Worm (Caenorhabditis elegans) whole organism, late embryonic: ENCODE results near the gene C42D4.18.

ENCODE experiments used
- C08G9.2 ChIP-seq: sonication (generic microtip); optimal IDR thresholded peaks from 2 replicates; lab custom pipeline; 2016; ENCODE audit warnings: mild to moderate bottlenecking, missing genetic modification characterization, moderate library complexity, missing compliant biosample characterization
- K09A11.1 ChIP-seq: sonication (generic microtip); optimal IDR thresholded peaks from 2 replicates; lab custom pipeline; 2017; ENCODE audit warnings: antibody characterized with exemption, mild to moderate bottlenecking, missing genetic modification characterization, missing compliant biosample characterization; ENCODE audit not compliant: insufficient read depth
- Y22D7AL.16 ChIP-seq: sonication (generic microtip); optimal IDR thresholded peaks from 2 replicates; lab custom pipeline; 2016; ENCODE audit warnings: missing genetic modification characterization, missing compliant biosample characterization
- ama-1 ChIP-seq: fragments of 150-350 bp; optimal IDR thresholded peaks from 2 replicates; lab custom pipeline; 2014
- ceh-14 ChIP-seq: sonication (generic microtip); optimal IDR thresholded peaks from 2 replicates; lab custom pipeline; 2016; ENCODE audit warnings: missing genotype, missing genetic modification characterization, missing compliant biosample characterization
- ceh-18 ChIP-seq: sonication (generic microtip); optimal IDR thresholded peaks from 2 replicates; lab custom pipeline; 2016; ENCODE audit warnings: missing genetic modification characterization, missing compliant biosample characterization
- ceh-19 ChIP-seq: fragments of 200-800 bp; sonication (Bioruptor generic); optimal IDR thresholded peaks from 2 replicates; lab custom pipeline; 2018; ENCODE audit warnings: mild to moderate bottlenecking, missing genetic modification characterization, missing compliant biosample characterization
- ceh-2 ChIP-seq: sonication (generic microtip); optimal IDR thresholded peaks from 2 replicates; lab custom pipeline; 2016; ENCODE audit warnings: missing genotype, missing genetic modification characterization, missing compliant biosample characterization
- ceh-22 ChIP-seq: sonication (generic microtip); optimal IDR thresholded peaks from 2 replicates; lab custom pipeline; 2017; ENCODE audit warnings: missing biosample characterization, missing genetic modification characterization
- ceh-30 ChIP-seq: fragments of 150-350 bp; optimal IDR thresholded peaks from 2 replicates; lab custom pipeline; 2014; ENCODE audit warnings: missing biosample characterization, missing genetic modification characterization
- ceh-31 ChIP-seq: sonication (generic microtip); optimal IDR thresholded peaks from 2 replicates; lab custom pipeline; 2016; ENCODE audit warnings: missing genetic modification characterization, missing compliant biosample characterization
- ceh-34 ChIP-seq: sonication (generic microtip); optimal IDR thresholded peaks from 2 replicates; lab custom pipeline; 2016; ENCODE audit warnings: mild to moderate bottlenecking, missing genetic modification characterization, missing compliant biosample characterization
- ceh-9 ChIP-seq: sonication (generic microtip); optimal IDR thresholded peaks from 2 replicates; lab custom pipeline; 2016; ENCODE audit warnings: mild to moderate bottlenecking, missing genetic modification characterization, inconsistent platforms, missing compliant biosample characterization
- che-1 ChIP-seq: sonication (generic microtip); optimal IDR thresholded peaks from 2 replicates; lab custom pipeline; 2016; ENCODE audit warnings: mild to moderate bottlenecking, missing genetic modification characterization, missing compliant biosample characterization
- ets-4 ChIP-seq: sonication (generic microtip); optimal IDR thresholded peaks from 2 replicates; lab custom pipeline; 2016; ENCODE audit warnings: missing genetic modification characterization, missing compliant biosample characterization
- fax-1 ChIP-seq: sonication (generic microtip); optimal IDR thresholded peaks from 2 replicates; lab custom pipeline; 2016; ENCODE audit warnings: missing genotype, missing genetic modification characterization, missing compliant biosample characterization
- fkh-10 ChIP-seq: fragments of 150-350 bp; optimal IDR thresholded peaks from 2 replicates; lab custom pipeline; 2014; ENCODE audit warnings: missing biosample characterization, missing genetic modification reagents, missing genetic modification characterization
- gmeb-2 ChIP-seq: sonication (generic microtip); optimal IDR thresholded peaks from 2 replicates; lab custom pipeline; 2016; ENCODE audit warnings: missing genetic modification characterization, inconsistent platforms, missing compliant biosample characterization
- hlh-13 ChIP-seq: fragments of 200-800 bp; sonication (Bioruptor generic); optimal IDR thresholded peaks from 2 replicates; lab custom pipeline; 2018; ENCODE audit warnings: mild to moderate bottlenecking, missing genetic modification characterization, missing compliant biosample characterization
- hlh-30 ChIP-seq: sonication (generic microtip); optimal IDR thresholded peaks from 2 replicates; lab custom pipeline; 2017; ENCODE audit warnings: antibody characterized with exemption, missing genetic modification characterization, missing compliant biosample characterization; ENCODE audit not compliant: insufficient read depth
- hlh-6 ChIP-seq: sonication (generic microtip); optimal IDR thresholded peaks from 2 replicates; lab custom pipeline; 2016; ENCODE audit warnings: missing genotype, missing genetic modification characterization, missing compliant biosample characterization
- madf-2 ChIP-seq: sonication (generic microtip); optimal IDR thresholded peaks from 2 replicates; lab custom pipeline; 2017; ENCODE audit warnings: missing genetic modification characterization, missing compliant biosample characterization
- nfya-1 ChIP-seq: sonication (generic microtip); optimal IDR thresholded peaks from 2 replicates; lab custom pipeline; 2017; ENCODE audit warnings: missing genetic modification characterization, mild to moderate bottlenecking, missing compliant biosample characterization, antibody characterized with exemption, moderate library complexity
- npax-4 ChIP-seq: sonication (generic microtip); optimal IDR thresholded peaks from 2 replicates; lab custom pipeline; 2016; ENCODE audit warnings: missing genetic modification characterization, missing compliant biosample characterization
- pha-2 ChIP-seq: sonication (generic microtip); optimal IDR thresholded peaks from 2 replicates; lab custom pipeline; 2017; ENCODE audit warnings: mild to moderate bottlenecking, missing genetic modification characterization, missing compliant biosample characterization
- pros-1 ChIP-seq: fragments of 150-350 bp; optimal IDR thresholded peaks from 2 replicates; lab custom pipeline; 2014; ENCODE audit warnings: missing biosample characterization, missing genetic modification reagents, missing genetic modification characterization
- ref-2 ChIP-seq: sonication (generic microtip); optimal IDR thresholded peaks from 2 replicates; lab custom pipeline; 2016; ENCODE audit warnings: missing genetic modification characterization, missing compliant biosample characterization
- sdc-2 ChIP-seq: sonication (generic microtip); optimal IDR thresholded peaks from 2 replicates; lab custom pipeline; 2016; ENCODE audit warnings: missing genotype, missing genetic modification characterization, missing compliant biosample characterization
- tbx-2 ChIP-seq: sonication (generic microtip); optimal IDR thresholded peaks from 2 replicates; lab custom pipeline; 2016; ENCODE audit warnings: missing genetic modification characterization, missing compliant biosample characterization
- ttx-3 ChIP-seq: sonication (generic microtip); optimal IDR thresholded peaks from 2 replicates; lab custom pipeline; 2016; ENCODE audit warnings: missing genetic modification reagents, missing genetic modification characterization, missing compliant biosample characterization
- unc-3 ChIP-seq, 2 experiments: fragments of 200-800 bp in 1 of 2; sonication (Bioruptor generic) in 1 of 2; sonication (generic microtip) in 1 of 2; conservative IDR thresholded peaks in 1 of 2; optimal IDR thresholded peaks in 1 of 2; 2 replicates each; pipeline versions ENCODE4 v1.3.6 to Lab custom; 2016 to 2022; ENCODE audit warnings: missing compliant biosample characterization in 2 of 2, missing genetic modification characterization in 2 of 2, missing genetic modification reagents in 1 of 2
- unc-42 ChIP-seq: sonication (generic microtip); optimal IDR thresholded peaks from 2 replicates; lab custom pipeline; 2016; ENCODE audit warnings: missing genotype, missing genetic modification characterization, missing compliant biosample characterization
- zip-5 ChIP-seq: sonication (generic microtip); optimal IDR thresholded peaks from 2 replicates; lab custom pipeline; 2016; ENCODE audit warnings: missing genetic modification characterization, missing compliant biosample characterization

The C42D4.18 gene

DNA sequence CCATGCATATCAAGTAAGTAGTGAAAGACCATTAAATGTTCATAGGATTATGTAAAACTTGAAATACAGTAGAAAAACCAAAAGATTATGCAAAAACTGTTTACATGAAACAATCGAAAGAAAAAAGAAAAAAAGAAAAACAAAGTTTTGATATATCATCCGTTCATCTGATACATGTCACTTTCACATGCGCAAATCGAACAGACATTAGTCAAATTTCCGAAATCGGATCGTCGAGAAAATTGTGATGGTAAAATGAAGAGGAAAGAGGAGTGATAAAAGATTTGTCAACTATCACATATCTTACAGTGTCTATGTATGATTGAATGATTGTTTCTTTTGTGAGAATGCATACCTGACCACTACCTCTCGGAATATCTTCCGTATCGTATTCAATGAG, 42.4 kb downstream of the C42D4.18 start:
- no peak for TF ChIP-seq Y22D7AL.16 (tag; lab: Kevin White, UChicago)
- TF ChIP-seq ceh-9 (tag; lab: Kevin White, UChicago), result no peak
- TF ChIP-seq fkh-10, result no peak
- no peak for TF ChIP-seq K09A11.1 (tag; lab: Kevin White, UChicago)
- TF ChIP-seq ceh-18 (tag; lab: Kevin White, UChicago), result no peak
- no peak for TF ChIP-seq ttx-3 (tag; lab: Kevin White, UChicago)

- no peak for TF ChIP-seq ceh-2 (tag; lab: Kevin White, UChicago)
- no peak for TF ChIP-seq sdc-2 (tag; lab: Kevin White, UChicago)
- no peak for TF ChIP-seq ceh-22 (tag; lab: Kevin White, UChicago)
- no peak for TF ChIP-seq ref-2 (tag; lab: Kevin White, UChicago)
- TF ChIP-seq che-1, result no peak
- no peak for TF ChIP-seq pros-1 (tag; lab: Kevin White, UChicago)
- no peak for TF ChIP-seq K09A11.1 (tag; lab: Kevin White, UChicago)
- TF ChIP-seq unc-42 (tag; lab: Kevin White, UChicago), result no peak
- no peak for TF ChIP-seq unc-3 (GFP tag; conservative IDR thresholded peaks at IDR 0.05; lab: Robert Waterston, UW)
- TF ChIP-seq unc-3 (tag; optimal IDR thresholded peaks at IDR 0.05; lab: Kevin White, UChicago), result no peak
- TF ChIP-seq gmeb-2 (tag; lab: Kevin White, UChicago), result no peak
- TF ChIP-seq C08G9.2 (tag; lab: Kevin White, UChicago), result no peak
- no peak for TF ChIP-seq ceh-34 (tag; lab: Kevin White, UChicago)
- TF ChIP-seq, all 69 proteins: peak for 0
Observed at ce11 chrIV:7211313-7211712, 44.7 kb downstream of the C42D4.18 start.

DNA sequence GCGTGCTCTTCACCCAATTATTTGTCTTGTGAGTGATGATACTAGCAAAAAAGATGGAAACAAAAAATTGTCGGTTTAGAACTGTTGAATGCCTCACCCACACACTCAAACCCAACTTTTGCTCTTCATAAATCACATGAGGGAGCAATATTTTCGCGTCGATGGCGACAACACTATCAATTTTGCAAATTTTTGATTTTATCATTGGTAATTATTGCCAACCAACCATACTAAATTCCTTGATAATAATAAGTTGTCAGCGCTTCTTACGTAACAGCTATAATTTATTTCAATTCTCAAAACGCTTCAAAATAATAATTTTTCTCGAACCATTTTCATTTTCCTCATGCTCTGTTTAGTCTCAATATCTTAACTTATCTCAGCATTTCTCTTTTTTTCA, 46.2 kb downstream of the C42D4.18 start:
- no peak for TF ChIP-seq hlh-13 (GFP tag; lab: Kevin White, UChicago)
- no peak for TF ChIP-seq npax-4 (tag; lab: Kevin White, UChicago)
- TF ChIP-seq zip-5, result no peak
- TF ChIP-seq ceh-31 (tag; lab: Kevin White, UChicago), result no peak
- TF ChIP-seq hlh-6, result no peak
- no peak for TF ChIP-seq fax-1
- no peak for TF ChIP-seq madf-2 (tag; lab: Kevin White, UChicago)
- no peak for TF ChIP-seq pros-1 (tag; lab: Kevin White, UChicago)
- no peak for TF ChIP-seq fkh-10
- no peak for TF ChIP-seq ceh-19 (GFP tag; lab: Kevin White, UChicago)

DNA sequence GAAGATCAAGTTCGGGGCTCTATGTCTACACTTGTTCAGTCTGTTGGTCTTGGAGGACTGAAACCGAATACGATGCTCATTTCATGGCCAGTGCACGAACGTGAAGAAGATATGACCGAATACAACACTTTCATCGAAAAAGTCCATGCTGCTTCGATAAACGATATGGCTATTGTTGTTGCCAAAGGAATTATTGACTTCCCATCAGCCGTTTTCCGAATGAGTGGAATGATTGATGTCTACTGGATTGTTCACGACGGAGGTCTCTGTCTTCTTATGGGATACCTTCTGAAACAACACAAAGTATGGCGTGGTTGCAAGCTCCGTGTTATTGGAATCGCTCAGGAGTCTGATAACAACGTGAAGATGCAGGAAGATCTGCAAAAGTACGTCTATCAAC, 49.6 kb downstream of the C42D4.18 start:
- TF ChIP-seq zip-5, result no peak
- TF ChIP-seq ceh-14 (tag; lab: Kevin White, UChicago), result no peak
- no peak for TF ChIP-seq ama-1 (lab: Kevin White, UChicago)
- no peak for TF ChIP-seq pha-2
- no peak for TF ChIP-seq ref-2 (tag; lab: Kevin White, UChicago)
- TF ChIP-seq tbx-2, result no peak
- TF ChIP-seq fax-1, result no peak
- no peak for TF ChIP-seq ets-4 (tag; lab: Kevin White, UChicago)
- no peak for TF ChIP-seq nfya-1 (tag; lab: Kevin White, UChicago)
- TF ChIP-seq hlh-30 (tag; lab: Kevin White, UChicago), result no peak
- TF ChIP-seq ceh-30 (tag; lab: Kevin White, UChicago), result no peak
